Worm (Caenorhabditis elegans) whole organism, young adult: ENCODE measurements around the gene sdz-4.
A peak's percentile ranks its signal among the peaks of the same experiment; 100 is the strongest.
"Not testable (repeated sequence)": the region's sequence is repeated elsewhere in the genome, so short reads cannot be mapped to it uniquely, and the experiment has no call there.

Experiments used
- B0019.2 ChIP-seq: fragments of 200-800 bp; sonication (Bioruptor generic); conservative IDR thresholded peaks from 2 replicates; pipeline ENCODE4 v1.3.6; 2022; ENCODE audit warnings: missing genetic modification reagents, missing genetic modification characterization, missing compliant biosample characterization
- B0336.3 ChIP-seq: fragments of 200-800 bp; sonication (Bioruptor generic); IDR thresholded peaks from 2 replicates; pipeline ENCODE4 v1.3.6; 2022; ENCODE audit warnings: missing genetic modification characterization, missing compliant biosample characterization
- F49E8.2 ChIP-seq: sonication (generic microtip); optimal IDR thresholded peaks from 3 replicates; lab custom pipeline; 2017; ENCODE audit warnings: missing genetic modification characterization, mild to moderate bottlenecking, missing compliant biosample characterization, antibody characterized with exemption, moderate library complexity; ENCODE audit not compliant: insufficient read depth
- F52B5.7 ChIP-seq: sonication (generic microtip); optimal IDR thresholded peaks from 2 replicates; lab custom pipeline; 2016; ENCODE audit warnings: mild to moderate bottlenecking, missing genetic modification characterization, missing compliant biosample characterization
- K12H6.12 ChIP-seq: fragments of 200-800 bp; sonication (Bioruptor generic); optimal IDR thresholded peaks from 2 replicates; lab custom pipeline; 2018; ENCODE audit warnings: mild to moderate bottlenecking, missing genetic modification characterization, missing compliant biosample characterization
- Y53F4B.3 ChIP-seq: fragments of 200-800 bp; sonication (Bioruptor generic); IDR thresholded peaks from 2 replicates; pipeline ENCODE4 v1.3.6; 2022; ENCODE audit warnings: missing genetic modification reagents, missing genetic modification characterization, missing compliant biosample characterization
- attf-3 ChIP-seq: fragments of 200-800 bp; sonication (Bioruptor generic); conservative IDR thresholded peaks from 2 replicates; pipeline ENCODE4 v1.3.6; 2022; ENCODE audit warnings: missing genetic modification reagents, missing genetic modification characterization, missing compliant biosample characterization
- attf-5 ChIP-seq: fragments of 200-800 bp; sonication (Bioruptor generic); optimal IDR thresholded peaks from 2 replicates; lab custom pipeline; 2018; ENCODE audit warnings: mild to moderate bottlenecking, missing genetic modification characterization, missing compliant biosample characterization
- egl-18 ChIP-seq: fragments of 200-800 bp; sonication (Bioruptor generic); IDR thresholded peaks from 2 replicates; pipeline ENCODE4 v1.3.6; 2022; ENCODE audit warnings: missing genetic modification reagents, missing genetic modification characterization, missing compliant biosample characterization
- ekl-4 ChIP-seq: fragments of 200-800 bp; sonication (Bioruptor generic); IDR thresholded peaks from 2 replicates; pipeline ENCODE4 v1.3.6; 2022; ENCODE audit warnings: missing genetic modification reagents, missing genetic modification characterization, missing compliant biosample characterization
- fkh-3 ChIP-seq: sonication (generic microtip); optimal IDR thresholded peaks from 2 replicates; lab custom pipeline; 2016; ENCODE audit warnings: mild to moderate bottlenecking, missing genetic modification characterization, missing compliant biosample characterization
- lin-26 ChIP-seq: fragments of 200-800 bp; sonication (Bioruptor generic); IDR thresholded peaks from 2 replicates; pipeline ENCODE4 v1.3.6; 2022; ENCODE audit warnings: missing genetic modification reagents, missing genetic modification characterization, missing compliant biosample characterization
- lin-40 ChIP-seq: sonication (generic microtip); optimal IDR thresholded peaks from 2 replicates; lab custom pipeline; 2016; ENCODE audit warnings: missing genetic modification characterization, mild to moderate bottlenecking, missing compliant biosample characterization, missing genotype, missing genetic modification reagents
- lir-1 ChIP-seq: fragments of 200-800 bp; sonication (Bioruptor generic); conservative IDR thresholded peaks from 2 replicates; pipeline ENCODE4 v1.3.6; 2022; ENCODE audit warnings: missing genetic modification reagents, missing genetic modification characterization, missing compliant biosample characterization
- madf-10 ChIP-seq: sonication (generic microtip); optimal IDR thresholded peaks from 2 replicates; lab custom pipeline; 2016; ENCODE audit warnings: mild to moderate bottlenecking, missing genetic modification characterization, missing compliant biosample characterization
- madf-3 ChIP-seq: fragments of 200-800 bp; sonication (Bioruptor generic); IDR thresholded peaks from 2 replicates; pipeline ENCODE4 v1.3.6; 2022; ENCODE audit warnings: missing genetic modification reagents, missing genetic modification characterization, missing compliant biosample characterization
- mel-28 ChIP-seq: sonication (generic microtip); optimal IDR thresholded peaks from 2 replicates; lab custom pipeline; 2016; ENCODE audit warnings: borderline replicate concordance, mild to moderate bottlenecking, missing genetic modification characterization, missing compliant biosample characterization
- nfya-1 ChIP-seq: sonication (generic microtip); optimal IDR thresholded peaks from 2 replicates; lab custom pipeline; 2017; ENCODE audit warnings: antibody characterized with exemption, missing compliant biosample characterization, missing genetic modification characterization, borderline replicate concordance; ENCODE audit not compliant: insufficient read depth
- nfya-2 ChIP-seq: fragments of 200-800 bp; sonication (Bioruptor generic); IDR thresholded peaks from 2 replicates; pipeline ENCODE4 v1.3.6; 2022; ENCODE audit warnings: missing genetic modification reagents, missing genetic modification characterization, missing compliant biosample characterization
- nhr-120 ChIP-seq: fragments of 200-800 bp; sonication (Bioruptor generic); IDR thresholded peaks from 2 replicates; pipeline ENCODE4 v1.3.6; 2022; ENCODE audit warnings: missing genetic modification characterization, missing compliant biosample characterization
- nhr-179 ChIP-seq: sonication (generic microtip); optimal IDR thresholded peaks from 2 replicates; lab custom pipeline; 2016; ENCODE audit warnings: mild to moderate bottlenecking, missing genetic modification characterization, missing compliant biosample characterization
- pha-4 ChIP-seq: fragments of 150-350 bp; sonication (generic microtip); optimal IDR thresholded peaks from 2 replicates; lab custom pipeline; 2014; ENCODE audit warnings: missing biosample characterization, missing genetic modification reagents, missing genetic modification characterization
- sea-2 ChIP-seq: fragments of 200-800 bp; sonication (Bioruptor generic); IDR thresholded peaks from 2 replicates; pipeline ENCODE4 v1.3.6; 2022; ENCODE audit warnings: missing genetic modification characterization, missing compliant biosample characterization
- snpc-3.4 ChIP-seq: sonication (generic microtip); optimal IDR thresholded peaks from 2 replicates; lab custom pipeline; 2017; ENCODE audit warnings: missing genetic modification characterization, mild to moderate bottlenecking, missing compliant biosample characterization, antibody characterized with exemption, moderate library complexity, missing genotype, missing genetic modification reagents
- somi-1 ChIP-seq: fragments of 200-800 bp; sonication (Bioruptor generic); optimal IDR thresholded peaks from 2 replicates; lab custom pipeline; 2018; ENCODE audit warnings: mild to moderate bottlenecking, missing genetic modification characterization, missing compliant biosample characterization
- sptf-2 ChIP-seq: fragments of 200-800 bp; sonication (Bioruptor generic); optimal IDR thresholded peaks from 2 replicates; lab custom pipeline; 2018; ENCODE audit warnings: mild to moderate bottlenecking, missing genetic modification characterization, missing compliant biosample characterization
- unc-130 ChIP-seq: sonication (generic microtip); optimal IDR thresholded peaks from 2 replicates; lab custom pipeline; 2016; ENCODE audit warnings: missing genetic modification reagents, missing genetic modification characterization, missing compliant biosample characterization
- xnd-1 ChIP-seq: sonication (generic microtip); optimal IDR thresholded peaks from 2 replicates; lab custom pipeline; 2016; ENCODE audit warnings: missing genotype, missing genetic modification reagents, missing genetic modification characterization, missing compliant biosample characterization
- zfh-2 ChIP-seq: fragments of 200-800 bp; sonication (Bioruptor generic); conservative IDR thresholded peaks from 2 replicates; pipeline ENCODE4 v1.3.6; 2022; ENCODE audit warnings: missing genetic modification reagents, missing genetic modification characterization, missing compliant biosample characterization
- ztf-22 ChIP-seq: fragments of 200-800 bp; sonication (Bioruptor generic); optimal IDR thresholded peaks from 2 replicates; lab custom pipeline; 2018; ENCODE audit warnings: mild to moderate bottlenecking, missing genetic modification characterization, moderate library complexity, missing compliant biosample characterization
- ztf-28 ChIP-seq: fragments of 200-800 bp; sonication (Bioruptor generic); IDR thresholded peaks from 2 replicates; pipeline ENCODE4 v1.3.6; 2022; ENCODE audit warnings: missing genetic modification reagents, missing genetic modification characterization, missing compliant biosample characterization

Gene sdz-4

DNA sequence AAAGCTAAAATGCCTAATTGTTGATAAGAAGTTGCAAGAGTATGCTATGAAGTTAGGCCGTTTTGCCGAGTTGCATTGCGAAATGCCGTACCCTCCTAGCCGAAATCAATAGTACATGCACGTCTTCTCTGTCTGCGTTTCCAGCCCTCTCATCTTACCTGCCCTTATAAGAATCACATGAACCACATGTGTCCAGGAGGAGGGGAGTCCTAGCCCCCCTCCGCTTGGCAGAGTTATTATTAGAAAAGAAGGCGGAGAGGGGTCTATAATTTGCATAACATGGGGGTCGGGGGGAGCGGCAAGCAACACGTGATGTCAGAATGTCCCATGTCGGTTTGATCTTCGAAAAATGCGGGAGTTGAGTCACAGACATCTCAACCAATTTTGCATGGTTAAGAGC, 5.7 kb upstream of the sdz-4 start:
- TF ChIP-seq attf-5 (GFP tag; lab: Kevin White, UChicago) (no peak), zfh-2 (0 out of 2 replicates have a peak, but pooled peaks have one; percentile 5), nhr-120 (no peak), pha-4 (tag; lab: Kevin White, UChicago) (no peak), Y53F4B.3 (GFP tag; lab: Robert Waterston, UW) (no peak), B0336.3 (GFP tag; lab: Robert Waterston, UW) (no peak), B0019.2 (GFP tag; lab: Robert Waterston, UW) (no peak)

DNA sequence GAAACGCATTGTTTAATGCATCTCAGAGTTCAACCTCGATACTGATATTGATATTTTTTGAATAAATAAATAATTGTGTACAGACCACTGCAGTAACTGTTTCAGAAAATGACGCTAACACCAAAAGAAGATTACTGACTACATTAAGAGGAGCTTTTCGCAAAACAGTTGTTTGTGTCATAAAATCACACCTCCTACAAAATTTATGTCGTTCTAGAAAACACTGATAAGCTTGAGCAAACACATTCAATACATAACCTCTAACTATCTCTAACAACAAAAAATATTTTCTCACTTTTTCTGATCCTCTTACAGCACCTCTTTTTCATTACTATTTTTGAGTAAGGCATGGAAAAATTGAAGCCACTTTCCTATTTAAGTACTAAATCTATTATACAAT, 4.1 kb upstream of the sdz-4 start, which contains the start of gene fbxc-7:
TSS of gene fbxc-7 (plus strand) at position 301 of the 400 bp plus-strand sequence.
- not testable (repeated sequence) for TF ChIP-seq mel-28; unc-130 (GFP tag; lab: Kevin White, UChicago); F52B5.7 (tag; lab: Kevin White, UChicago)

DNA sequence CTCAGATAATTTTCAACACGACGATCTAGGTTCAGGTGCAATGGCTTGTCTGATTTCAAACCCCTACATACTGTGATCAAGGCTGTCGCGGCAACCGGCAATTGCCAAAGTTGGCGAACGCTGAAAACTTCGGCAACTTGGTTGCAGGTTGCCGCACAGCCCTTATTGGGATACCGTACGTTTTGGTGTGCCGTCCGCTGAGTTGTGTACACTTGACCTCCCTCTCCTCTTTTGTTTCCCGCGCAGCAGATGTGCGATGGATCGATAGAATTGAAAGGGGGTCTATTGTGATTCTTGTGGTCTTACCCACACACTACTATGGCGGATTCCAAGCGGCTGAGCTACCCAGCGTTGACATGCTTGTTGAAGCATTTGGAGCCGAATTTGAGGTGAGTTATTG, 1.5 kb downstream of the sdz-4 start, which contains the start of the genes C32B5.18 and C32B5.7:
TSS of gene C32B5.18 (plus strand) at position 301 of the 400 bp plus-strand sequence.
TSS of gene C32B5.7 (plus strand) at position 311 of the 400 bp plus-strand sequence.
- TF ChIP-seq unc-130 (GFP tag; lab: Kevin White, UChicago) = no peak
- no peak for TF ChIP-seq ekl-4 (GFP tag; lab: Robert Waterston, UW)
- no peak for TF ChIP-seq lir-1 (GFP tag; lab: Robert Waterston, UW)
- TF ChIP-seq ztf-22 = no peak
- TF ChIP-seq nfya-1 (tag; lab: Kevin White, UChicago) = no peak
- TF ChIP-seq lin-40 = no peak
- 0 out of 2 replicates have a peak, but pooled peaks have one; percentile 29 for TF ChIP-seq egl-18 (GFP tag; lab: Robert Waterston, UW)
- no peak for TF ChIP-seq fkh-3
- no peak for TF ChIP-seq sea-2
- no peak for TF ChIP-seq B0336.3 (GFP tag; lab: Robert Waterston, UW)
- 0 out of 2 replicates have a peak, but pooled peaks have one; percentile 36 for TF ChIP-seq madf-3 (GFP tag; lab: Robert Waterston, UW)
- TF ChIP-seq madf-10 (tag; lab: Kevin White, UChicago) = no peak
- TF ChIP-seq attf-3 (GFP tag; lab: Robert Waterston, UW) = no peak
- TF ChIP-seq sptf-2 = no peak
- TF ChIP-seq somi-1 = no peak
- TF ChIP-seq snpc-3.4 (tag; lab: Kevin White, UChicago) = no peak

DNA sequence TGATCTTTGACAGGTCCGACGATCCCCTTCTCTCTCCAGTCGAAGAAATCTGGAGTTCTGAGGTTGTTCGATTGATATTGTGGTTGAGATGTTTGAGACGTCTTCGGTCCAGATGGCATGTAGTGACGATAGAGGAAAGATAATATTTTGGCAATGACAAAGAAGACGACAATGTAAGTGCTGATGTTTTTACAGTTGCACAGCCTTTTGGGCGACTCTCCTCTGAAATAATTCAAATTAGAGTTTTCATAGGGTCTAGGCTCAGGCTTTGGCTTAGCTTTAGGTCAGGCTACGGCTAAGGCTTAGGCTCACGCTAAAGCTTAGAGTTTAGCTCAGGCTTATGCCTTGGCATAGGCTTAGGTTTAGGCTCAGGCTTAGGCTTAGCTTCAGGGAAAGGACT, 3.2 kb downstream of the sdz-4 start, which contains the start of gene C32B5.13:
TSS of gene C32B5.13 (minus strand) at position 101 of the 400 bp plus-strand sequence.
- TF ChIP-seq lin-26 (0 out of 2 replicates have a peak, but pooled peaks have one; percentile 24), nhr-179 (tag; lab: Kevin White, UChicago) (no peak), ztf-28 (no peak), xnd-1 (tag; lab: Kevin White, UChicago) (no peak)

DNA sequence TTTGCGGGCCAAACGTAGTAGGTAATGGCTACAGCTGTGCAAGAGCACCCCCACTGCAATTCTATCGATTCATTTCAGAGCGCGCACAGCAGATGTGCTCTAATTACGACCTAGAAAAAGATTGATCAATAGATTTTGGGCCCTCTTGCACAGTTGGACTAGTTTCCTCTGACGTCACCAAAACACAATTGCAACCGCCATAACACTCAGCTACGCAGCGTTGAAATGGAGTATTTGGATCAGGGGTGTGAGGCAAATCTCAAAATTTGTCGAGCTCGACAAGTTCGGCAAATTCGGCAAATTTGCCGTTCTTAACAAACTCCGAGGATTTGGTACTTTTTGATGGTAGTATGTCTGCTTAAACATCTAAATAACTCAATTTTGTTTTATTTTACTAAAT, 8.2 kb downstream of the sdz-4 start, which contains the start of gene fbxc-18:
TSS of gene fbxc-18 (minus strand) at position 101 of the 400 bp plus-strand sequence.
- not testable (repeated sequence) for TF ChIP-seq nfya-2 (GFP tag; lab: Robert Waterston, UW); nfya-1 (tag; lab: Kevin White, UChicago); attf-5 (GFP tag; lab: Kevin White, UChicago)

DNA sequence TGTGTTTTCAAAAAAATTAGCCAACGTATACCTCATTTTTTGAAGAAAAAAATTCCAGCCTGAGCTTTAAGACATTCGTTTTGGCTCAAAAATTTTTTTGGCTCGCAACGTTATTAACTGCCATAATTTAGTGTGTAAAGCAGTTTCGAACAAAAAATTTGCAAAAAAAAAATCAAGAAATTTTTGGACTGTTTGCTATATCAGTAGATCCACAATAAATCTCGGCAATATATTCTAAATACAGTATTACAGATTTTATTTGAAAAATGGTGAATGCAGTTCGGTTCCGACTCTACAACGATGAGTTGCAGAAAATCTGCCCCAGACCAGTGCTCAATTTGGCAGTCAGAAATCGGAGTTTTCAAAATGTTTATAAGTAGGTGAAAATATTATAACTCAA, 9.4 kb downstream of the sdz-4 start, which contains the start of gene C32B5.6:
TSS of gene C32B5.6 (plus strand) at position 301 of the 400 bp plus-strand sequence.
- TF ChIP-seq somi-1; F49E8.2 (tag; lab: Kevin White, UChicago); K12H6.12 (tag; lab: Kevin White, UChicago): not testable (repeated sequence)
